Fruit fly (Drosophila melanogaster): Measurements from ENCODE around the gene Mi-2.
A peak's percentile ranks its signal among the peaks of the same experiment; 100 is the strongest.

Gene Mi-2

dm6 chr3L:19906780-19907705 lies 3.0 kb downstream of the Mi-2 start (continued):
- TF ChIP-seq gem (tag; optimal IDR thresholded peaks at IDR 0.05), result peak; percentile 59
- TF ChIP-seq Ptx1 (GFP tag; IDR thresholded peaks at IDR 0.05), result no peak
- peak; percentile 62; the same call in 1 of the 3 replicates for TF ChIP-seq sr (GFP tag; IDR thresholded peaks at IDR 0.05)
- peak; percentile 65 for TF ChIP-seq D (optimal IDR thresholded peaks at IDR 0.05)
- peak; percentile 62 for TF ChIP-seq D (GFP tag; optimal IDR thresholded peaks at IDR 0.05)
- peak; percentile 68; the same call in 1 of the 2 replicates for TF ChIP-seq seq (GFP tag; IDR thresholded peaks at IDR 0.05)
- peak; percentile 55 for TF ChIP-seq odd (GFP tag; optimal IDR thresholded peaks at IDR 0.05)
- TF ChIP-seq disco-r (GFP tag; optimal IDR thresholded peaks at IDR 0.05), result peak; percentile 44
- TF ChIP-seq pho (GFP tag; optimal IDR thresholded peaks at IDR 0.05), result peak; percentile 58
- TF ChIP-seq z (GFP tag; IDR thresholded peaks at IDR 0.05), result peak; percentile 52; the same call in 1 of the 3 replicates
- TF ChIP-seq CrebB (tag; optimal IDR thresholded peaks at IDR 0.05), result peak; percentile 84
- peak; percentile 14 for TF ChIP-seq Ssrp (tag; optimal IDR thresholded peaks at IDR 0.05)
- no peak for TF ChIP-seq dati (GFP tag; IDR thresholded peaks at IDR 0.05)
- TF ChIP-seq CG8924 (tag; optimal IDR thresholded peaks at IDR 0.05), result peak; percentile 41
- TF ChIP-seq Drgx (GFP tag; IDR thresholded peaks at IDR 0.05), result no peak
- no peak for TF ChIP-seq ab (GFP tag; optimal IDR thresholded peaks at IDR 0.05)
- TF ChIP-seq cwo (GFP tag; optimal IDR thresholded peaks at IDR 0.05), result peak; percentile 46
- TF ChIP-seq gro (GFP tag; optimal IDR thresholded peaks at IDR 0.05), result peak; percentile 52
- no peak for TF ChIP-seq sens-2 (GFP tag; IDR thresholded peaks at IDR 0.05)
- peak; percentile 73 for TF ChIP-seq pros (GFP tag; optimal IDR thresholded peaks at IDR 0.05)
- TF ChIP-seq dm (GFP tag; optimal IDR thresholded peaks at IDR 0.05), result peak; percentile 4
- peak; percentile 33 for TF ChIP-seq CG12391 (tag; optimal IDR thresholded peaks at IDR 0.05)
- peak; percentile 43 for TF ChIP-seq salm (tag; optimal IDR thresholded peaks at IDR 0.05)
- peak; percentile 12 for TF ChIP-seq tin (GFP tag; optimal IDR thresholded peaks at IDR 0.05)
- peak; percentile 52 for TF ChIP-seq Asciz (GFP tag; optimal IDR thresholded peaks at IDR 0.05)
- TF ChIP-seq aop (GFP tag; IDR thresholded peaks at IDR 0.05), result no peak
- peak; percentile 13 for TF ChIP-seq fu2 (GFP tag; optimal IDR thresholded peaks at IDR 0.05)
- no peak for TF ChIP-seq cas (GFP tag; IDR thresholded peaks at IDR 0.05)
- peak; percentile 22 for TF ChIP-seq CG10979 (tag; optimal IDR thresholded peaks at IDR 0.05)
- no peak; the same call in 1 of the 2 replicates for TF ChIP-seq CG11085 (GFP tag; IDR thresholded peaks at IDR 0.05)
- no peak for TF ChIP-seq al (GFP tag; IDR thresholded peaks at IDR 0.05)
- TF ChIP-seq Sin3A (optimal IDR thresholded peaks at IDR 0.05), result no peak
- TF ChIP-seq Atf-2 (GFP tag; optimal IDR thresholded peaks at IDR 0.05), result peak; percentile 49
- no peak for TF ChIP-seq lov (optimal IDR thresholded peaks at IDR 0.05)
- TF ChIP-seq lov (GFP tag; IDR thresholded peaks at IDR 0.05), result peak; percentile 87

- no peak for TF ChIP-seq CG8281 (tag; optimal IDR thresholded peaks at IDR 0.05)
- TF ChIP-seq CG6854 (GFP tag; optimal IDR thresholded peaks at IDR 0.05), result peak; percentile 28
- TF ChIP-seq Hey (tag; optimal IDR thresholded peaks at IDR 0.05), result no peak
- TF ChIP-seq row (GFP tag; IDR thresholded peaks at IDR 0.05), result 0 out of 3 replicates have a peak, but pooled peaks have one; percentile 13
- no peak for TF ChIP-seq slp2 (GFP tag; optimal IDR thresholded peaks at IDR 0.05)
- TF ChIP-seq tio (GFP tag; optimal IDR thresholded peaks at IDR 0.05), result peak; percentile 7
- peak in 1 of 2 experiments; percentile 29 for TF ChIP-seq Trl (optimal IDR thresholded peaks at IDR 0.05)
- no peak for TF ChIP-seq Trl (GFP tag; optimal IDR thresholded peaks at IDR 0.05)
- TF ChIP-seq Awh (GFP tag; IDR thresholded peaks at IDR 0.05), result no peak
- no peak for TF ChIP-seq CG7963 (GFP tag; IDR thresholded peaks at IDR 0.05; ENCODE audit: partially characterized antibody)
- TF ChIP-seq CG3847 (GFP tag; IDR thresholded peaks at IDR 0.05), result no peak
Measured at dm6 chr3L:19906148-19906752, 3.8 kb downstream of the Mi-2 start.

Data from whole organism, embryonic.